Worm (Caenorhabditis elegans) whole organism, L3 larva: ENCODE data around the gene R166.3.

Experiments
- R02D3.7 ChIP-seq: fragments of 150-350 bp; optimal IDR thresholded peaks from 2 replicates; lab custom pipeline; 2014; ENCODE audit warnings: missing biosample characterization, missing genetic modification characterization
- ZK546.5 ChIP-seq: sonication (generic microtip); optimal IDR thresholded peaks from 2 replicates; lab custom pipeline; 2017; ENCODE audit warnings: missing biosample characterization, missing genetic modification characterization
- aly-2 ChIP-seq: fragments of 150-350 bp; optimal IDR thresholded peaks from 2 replicates; lab custom pipeline; 2014; ENCODE audit warnings: missing biosample characterization, missing genetic modification characterization
- ama-1 ChIP-seq: fragments of 150-350 bp; optimal IDR thresholded peaks from 2 replicates; lab custom pipeline; 2018
- ceh-16 ChIP-seq: sonication (generic microtip); optimal IDR thresholded peaks from 2 replicates; lab custom pipeline; 2017; ENCODE audit warnings: missing biosample characterization, missing genetic modification characterization
- ceh-28 ChIP-seq: fragments of 150-350 bp; optimal IDR thresholded peaks from 2 replicates; lab custom pipeline; 2014; ENCODE audit warnings: missing biosample characterization, missing genetic modification reagents, missing genetic modification characterization
- ceh-82 ChIP-seq: fragments of 150-350 bp; optimal IDR thresholded peaks from 2 replicates; lab custom pipeline; 2014; ENCODE audit warnings: missing biosample characterization, missing genetic modification characterization
- ceh-9 ChIP-seq: sonication (generic microtip); optimal IDR thresholded peaks from 2 replicates; lab custom pipeline; 2018; ENCODE audit warnings: missing biosample characterization, missing genetic modification characterization
- egl-5 ChIP-seq: fragments of 150-350 bp; optimal IDR thresholded peaks from 2 replicates; lab custom pipeline; 2017; ENCODE audit warnings: missing biosample characterization, missing genetic modification reagents, missing genetic modification characterization, inconsistent platforms
- elt-1 ChIP-seq: fragments of 150-350 bp; optimal IDR thresholded peaks from 2 replicates; lab custom pipeline; 2014; ENCODE audit warnings: missing biosample characterization, missing genetic modification characterization
- elt-2 ChIP-seq: sonication (generic microtip); optimal IDR thresholded peaks from 2 replicates; lab custom pipeline; 2016; ENCODE audit warnings: missing genetic modification reagents, mild to moderate bottlenecking, missing genetic modification characterization, missing compliant biosample characterization
- elt-3 ChIP-seq, 3 experiments: fragments of 150-350 bp in 1 of 3; sonication (generic microtip) in 2 of 3; optimal IDR thresholded peaks; 2 replicates in 2 of 3; 4 replicates in 1 of 3; lab custom pipeline; 2014 to 2017; ENCODE audit warnings: missing biosample characterization in 3 of 3, missing genetic modification characterization in 3 of 3
- fos-1 ChIP-seq: fragments of 150-350 bp; optimal IDR thresholded peaks from 2 replicates; lab custom pipeline; 2014; ENCODE audit warnings: missing biosample characterization, missing genetic modification characterization
- hmg-11 ChIP-seq: sonication (generic microtip); optimal IDR thresholded peaks from 2 replicates; lab custom pipeline; 2016; ENCODE audit warnings: missing genetic modification characterization, missing compliant biosample characterization
- jun-1 ChIP-seq: fragments of 150-350 bp; optimal IDR thresholded peaks from 2 replicates; lab custom pipeline; 2014; ENCODE audit warnings: missing biosample characterization, missing genetic modification reagents, missing genetic modification characterization
- lin-15B ChIP-seq: fragments of 150-350 bp; optimal IDR thresholded peaks from 2 replicates; lab custom pipeline; 2014; ENCODE audit warnings: missing biosample characterization, missing genetic modification characterization
- lin-39 ChIP-seq: fragments of 150-350 bp; optimal IDR thresholded peaks from 2 replicates; lab custom pipeline; 2018; ENCODE audit warnings: missing biosample characterization, missing genetic modification reagents, missing genetic modification characterization
- lsy-12 ChIP-seq: sonication (generic microtip); optimal IDR thresholded peaks from 2 replicates; lab custom pipeline; 2016; ENCODE audit warnings: mild to moderate bottlenecking, missing genetic modification characterization, missing compliant biosample characterization
- mdl-1 ChIP-seq: fragments of 150-350 bp; optimal IDR thresholded peaks from 2 replicates; lab custom pipeline; 2014; ENCODE audit warnings: missing biosample characterization, missing genetic modification characterization
- mml-1 ChIP-seq: fragments of 150-350 bp; sonication (generic microtip); optimal IDR thresholded peaks from 3 replicates; lab custom pipeline; 2014; ENCODE audit warnings: missing biosample characterization, missing genetic modification characterization
- nfya-1 ChIP-seq: sonication (generic microtip); optimal IDR thresholded peaks from 2 replicates; lab custom pipeline; 2017; ENCODE audit warnings: missing genetic modification characterization, mild to moderate bottlenecking, missing compliant biosample characterization, antibody characterized with exemption, moderate library complexity; ENCODE audit not compliant: insufficient read depth
- nhr-11 ChIP-seq: fragments of 150-350 bp; optimal IDR thresholded peaks from 2 replicates; lab custom pipeline; 2014; ENCODE audit warnings: missing biosample characterization, missing genetic modification characterization
- nhr-23 ChIP-seq: fragments of 150-350 bp; optimal IDR thresholded peaks from 2 replicates; lab custom pipeline; 2014; ENCODE audit warnings: missing biosample characterization, missing genetic modification reagents, missing genetic modification characterization
- nhr-25 ChIP-seq: sonication (generic microtip); optimal IDR thresholded peaks from 2 replicates; lab custom pipeline; 2017; ENCODE audit warnings: missing biosample characterization, missing genetic modification characterization
- nhr-28 ChIP-seq: fragments of 150-350 bp; optimal IDR thresholded peaks from 2 replicates; lab custom pipeline; 2014; ENCODE audit warnings: missing biosample characterization, missing genetic modification characterization
- nhr-43 ChIP-seq: sonication (generic microtip); optimal IDR thresholded peaks from 2 replicates; lab custom pipeline; 2016; ENCODE audit warnings: mild to moderate bottlenecking, missing genetic modification characterization, missing compliant biosample characterization; ENCODE audit not compliant: poor library complexity, severe bottlenecking
- nhr-76 ChIP-seq: fragments of 150-350 bp; sonication (generic microtip); optimal IDR thresholded peaks from 5 replicates; lab custom pipeline; 2014; ENCODE audit warnings: missing biosample characterization, missing genetic modification characterization
- pha-4 ChIP-seq: fragments of 150-350 bp; optimal IDR thresholded peaks from 2 replicates; lab custom pipeline; 2014; ENCODE audit warnings: missing biosample characterization, missing genetic modification reagents, missing genetic modification characterization
- pqm-1 ChIP-seq: fragments of 150-350 bp; optimal IDR thresholded peaks from 2 replicates; lab custom pipeline; 2017; ENCODE audit warnings: missing biosample characterization, missing genetic modification characterization, inconsistent platforms
- skn-1 ChIP-seq: fragments of 150-350 bp; optimal IDR thresholded peaks from 2 replicates; lab custom pipeline; 2014; ENCODE audit warnings: missing biosample characterization, missing genetic modification characterization
- snpc-4 ChIP-seq: fragments of 150-350 bp; optimal IDR thresholded peaks from 2 replicates; lab custom pipeline; 2014; ENCODE audit warnings: missing biosample characterization, missing genetic modification characterization
- tbx-2 ChIP-seq: sonication (generic microtip); optimal IDR thresholded peaks from 2 replicates; lab custom pipeline; 2016; ENCODE audit warnings: mild to moderate bottlenecking, missing genetic modification characterization, missing compliant biosample characterization
- ztf-11 ChIP-seq: fragments of 150-350 bp; optimal IDR thresholded peaks from 2 replicates; lab custom pipeline; 2014; ENCODE audit warnings: missing biosample characterization, missing genetic modification characterization
- ztf-4 ChIP-seq: fragments of 150-350 bp; optimal IDR thresholded peaks from 2 replicates; lab custom pipeline; 2014; ENCODE audit warnings: missing biosample characterization, missing genetic modification characterization

Gene R166.3

ce11 chrII:10544374-10544908 is 5.3 kb upstream of the R166.3 start:
- TF ChIP-seq ztf-4 (tag; lab: Kevin White, UChicago) (peak; percentile 26), ama-1 (lab: Kevin White, UChicago) (peak; percentile 95), elt-2 (tag; lab: Kevin White, UChicago) (no peak), tbx-2 (peak; percentile 1)

DNA sequence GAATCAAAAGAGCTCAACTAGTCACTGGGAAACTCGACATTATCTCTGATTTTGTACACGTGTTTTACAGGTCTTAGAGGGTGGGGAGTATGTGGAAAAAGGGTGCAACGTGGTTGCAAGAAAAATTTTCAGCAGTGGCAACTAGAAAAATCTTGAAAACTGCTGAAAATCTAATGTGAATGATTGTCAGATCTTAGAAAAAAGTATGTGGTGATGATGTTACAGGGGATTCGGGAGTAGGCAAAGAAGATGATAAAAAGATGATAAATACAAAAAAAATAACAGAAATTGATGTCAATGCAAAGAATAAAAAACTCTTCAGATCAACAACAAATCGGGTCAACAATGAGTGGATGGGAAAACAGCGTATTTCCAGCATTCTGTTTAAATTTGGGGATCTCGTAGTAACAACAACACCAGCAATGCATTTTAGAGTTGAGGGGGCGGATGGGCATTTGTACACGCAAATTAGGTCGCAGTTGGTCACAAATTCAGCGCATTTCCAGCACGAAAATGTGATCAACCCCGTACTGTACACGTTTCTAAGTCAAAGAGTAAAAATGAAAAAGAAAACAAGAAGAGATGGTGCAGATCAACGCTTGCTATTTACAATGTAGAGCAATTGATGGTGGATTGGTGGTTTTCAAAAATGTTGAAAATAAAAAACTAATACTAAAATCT is 4.5 kb upstream of the R166.3 start:
- TF ChIP-seq nhr-25 (tag; lab: Kevin White, UChicago) (peak; percentile 8), ama-1 (lab: Kevin White, UChicago) (peak; percentile 47), ztf-4 (tag; lab: Kevin White, UChicago) (no peak), elt-1 (tag; lab: Kevin White, UChicago) (peak; percentile 7), elt-3 (tag; optimal IDR thresholded peaks at IDR 0.05; lab: Kevin White, UChicago) (peak in 1 of 3 experiments; percentile 11), ZK546.5 (no peak), nhr-76 (tag; lab: Kevin White, UChicago) (no peak), jun-1 (peak; percentile 9), pha-4 (tag; lab: Kevin White, UChicago) (peak; percentile 27)

DNA sequence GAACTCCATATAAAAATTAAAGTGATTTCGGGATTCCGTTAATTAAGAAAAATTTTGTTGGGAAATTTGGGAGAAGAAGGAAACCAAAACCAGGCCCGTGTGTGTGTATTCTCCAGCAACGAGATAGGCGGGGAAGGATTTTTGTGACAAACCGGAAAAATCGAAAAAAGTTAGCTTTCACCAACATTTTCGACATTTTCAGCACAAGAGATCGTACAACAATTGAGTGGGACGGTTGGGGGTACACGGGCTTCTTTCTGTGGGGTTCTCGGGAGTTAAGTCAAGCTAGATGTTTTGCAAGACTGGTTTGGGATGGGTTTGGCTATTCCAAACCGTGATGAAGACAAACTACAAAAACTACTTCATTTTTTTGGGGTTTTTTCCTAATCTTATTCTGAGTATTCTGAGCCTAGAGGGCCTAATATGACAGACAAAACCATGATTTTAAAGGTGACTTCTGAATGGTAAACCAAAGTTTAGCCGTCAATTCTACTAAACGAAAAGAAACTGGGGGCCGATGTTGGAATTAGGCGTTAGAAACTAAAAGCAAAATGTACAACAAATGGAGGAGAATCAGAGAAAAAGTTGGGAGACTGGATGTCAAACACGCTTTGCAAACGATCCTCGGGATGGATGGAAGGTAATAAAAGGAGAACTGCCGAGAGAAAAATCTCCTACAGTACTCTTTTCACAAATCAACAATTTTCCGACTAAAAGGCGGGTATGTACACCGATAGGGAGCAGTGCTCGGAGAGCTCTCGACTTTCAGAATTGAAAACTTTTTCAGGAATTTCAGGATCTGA is 3.7 kb upstream of the R166.3 start:
- TF ChIP-seq nhr-11 (tag; lab: Kevin White, UChicago): peak; percentile 1
- peak; percentile 50 for TF ChIP-seq nhr-23 (tag; lab: Kevin White, UChicago)
- peak; percentile 62 for TF ChIP-seq ztf-4 (tag; lab: Kevin White, UChicago)
- TF ChIP-seq ceh-82: no peak
- no peak for TF ChIP-seq pha-4 (tag; lab: Kevin White, UChicago)
- no peak for TF ChIP-seq aly-2 (tag; lab: Kevin White, UChicago)
- TF ChIP-seq nfya-1 (tag; lab: Kevin White, UChicago): peak; percentile 40
- peak; percentile 69 for TF ChIP-seq nhr-25 (tag; lab: Kevin White, UChicago)
- TF ChIP-seq lsy-12 (tag; lab: Kevin White, UChicago): no peak
- peak; percentile 90 for TF ChIP-seq ama-1 (lab: Kevin White, UChicago)
- peak; percentile 12 for TF ChIP-seq jun-1
- peak; percentile 70 for TF ChIP-seq nhr-43 (tag; lab: Kevin White, UChicago)
- TF ChIP-seq ceh-9 (tag; lab: Kevin White, UChicago): no peak
- no peak for TF ChIP-seq mdl-1 (tag; lab: Kevin White, UChicago)
- TF ChIP-seq, all 47 proteins: peak for 8

DNA sequence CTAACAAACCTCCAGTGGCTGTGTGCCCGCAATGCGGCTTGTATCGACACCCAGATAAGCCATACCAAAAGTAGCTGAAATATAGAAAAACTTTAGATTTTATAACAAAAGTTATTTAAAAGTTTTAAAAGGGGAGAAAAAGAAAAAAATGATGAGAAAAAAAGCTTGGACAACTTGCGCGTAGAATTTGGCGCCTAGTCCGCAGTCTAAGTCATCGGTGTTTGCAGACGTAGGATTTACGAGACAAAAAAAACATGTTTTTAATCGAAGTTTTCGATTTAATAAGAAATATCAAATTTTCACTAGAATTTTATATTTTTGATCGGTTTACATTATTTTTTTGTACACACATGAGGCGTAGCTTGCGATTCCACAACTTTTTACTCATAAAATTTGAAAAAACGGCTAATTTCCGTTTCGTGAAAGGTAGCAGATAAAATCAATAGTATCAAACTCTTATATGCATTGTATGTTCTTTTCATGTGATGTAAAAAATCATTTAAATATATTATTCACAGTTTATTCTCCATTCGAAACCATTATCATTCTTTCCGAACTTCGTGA is 2.9 kb upstream of the R166.3 start, which contains the start of gene pro-1:
TSS of gene pro-1 (minus strand) at position 74 of the 564 bp plus-strand sequence.
- peak; percentile 95 for TF ChIP-seq lsy-12 (tag; lab: Kevin White, UChicago)
- no peak for TF ChIP-seq nhr-11 (tag; lab: Kevin White, UChicago)
- TF ChIP-seq nhr-43 (tag; lab: Kevin White, UChicago): peak; percentile 79
- no peak for TF ChIP-seq mml-1 (tag; lab: Kevin White, UChicago)
- TF ChIP-seq lin-15B (tag; lab: Kevin White, UChicago): peak; percentile 42
- TF ChIP-seq egl-5 (tag; lab: Kevin White, UChicago): no peak
- TF ChIP-seq elt-1 (tag; lab: Kevin White, UChicago): no peak
- TF ChIP-seq ceh-16: no peak
- peak; percentile 32 for TF ChIP-seq aly-2 (tag; lab: Kevin White, UChicago)
- TF ChIP-seq lin-39 (tag; lab: Kevin White, UChicago): peak; percentile 62
- TF ChIP-seq ZK546.5: peak; percentile 23
- peak; percentile 51 for TF ChIP-seq pqm-1
- no peak for TF ChIP-seq ztf-11 (tag; lab: Kevin White, UChicago)
- TF ChIP-seq pha-4 (tag; lab: Kevin White, UChicago): peak; percentile 91
- TF ChIP-seq nfya-1 (tag; lab: Kevin White, UChicago): peak; percentile 66
- peak; percentile 29 for TF ChIP-seq nhr-28 (tag; lab: Kevin White, UChicago)
- TF ChIP-seq tbx-2: peak; percentile 60
- peak; percentile 74 for TF ChIP-seq skn-1 (tag; lab: Kevin White, UChicago)
- peak; percentile 96 for TF ChIP-seq R02D3.7 (tag; lab: Kevin White, UChicago)
- peak; percentile 79 for TF ChIP-seq nhr-23 (tag; lab: Kevin White, UChicago)
- no peak for TF ChIP-seq fos-1 (tag; lab: Kevin White, UChicago)
- TF ChIP-seq elt-2 (tag; lab: Kevin White, UChicago): peak; percentile 56
- TF ChIP-seq ama-1 (lab: Kevin White, UChicago): peak; percentile 97
- peak; percentile 57 for TF ChIP-seq jun-1
- peak; percentile 4 for TF ChIP-seq hmg-11 (tag; lab: Kevin White, UChicago)
- peak; percentile 78 for TF ChIP-seq ztf-4 (tag; lab: Kevin White, UChicago)
- TF ChIP-seq ceh-28 (tag; lab: Kevin White, UChicago): peak; percentile 34
- no peak for TF ChIP-seq snpc-4 (tag; lab: Kevin White, UChicago)
- TF ChIP-seq nhr-25 (tag; lab: Kevin White, UChicago): peak; percentile 62
- TF ChIP-seq, all 47 proteins: peak for 21
